Fruit fly (Drosophila melanogaster) whole organism, embryonic: ENCODE results near the gene PIG-T.

ENCODE experiments used
- B-H1 ChIP-seq: fragments of 200-800 bp; sonication (Bioruptor generic); IDR thresholded peaks from 3 replicates; pipeline ENCODE4 v1.3.6; 2022; ENCODE audit warnings: missing biosample characterization, missing genetic modification characterization
- Blimp-1 ChIP-seq: fragments of 200-800 bp; sonication (Bioruptor generic); optimal IDR thresholded peaks from 3 replicates; lab custom pipeline; 2018; ENCODE audit warnings: missing biosample characterization, missing genetic modification characterization, mild to moderate bottlenecking, moderate library complexity, missing genetic modification reagents
- CG10209 ChIP-seq: fragments of 200-800 bp; sonication (Bioruptor generic); optimal IDR thresholded peaks from 3 replicates; lab custom pipeline; 2017; ENCODE audit warnings: missing biosample characterization, mild to moderate bottlenecking, missing genetic modification characterization, missing genetic modification reagents
- CG11504 ChIP-seq: fragments of 200-800 bp; sonication (Bioruptor generic); optimal IDR thresholded peaks from 3 replicates; lab custom pipeline; 2019; ENCODE audit warnings: missing biosample characterization, mild to moderate bottlenecking, missing genetic modification characterization, moderate library complexity
- CG12219 ChIP-seq: fragments of 200-800 bp; sonication (Bioruptor generic); optimal IDR thresholded peaks from 3 replicates; lab custom pipeline; 2018; ENCODE audit warnings: missing biosample characterization, mild to moderate bottlenecking, missing genetic modification characterization
- CG16779 ChIP-seq: fragments of 200-800 bp; sonication (Bioruptor generic); IDR thresholded peaks from 2 replicates; pipeline ENCODE4 v1.3.6; 2022; ENCODE audit warnings: missing biosample characterization, missing genetic modification characterization
- CG16815 ChIP-seq: fragments of 200-800 bp; sonication (Bioruptor generic); optimal IDR thresholded peaks from 3 replicates; lab custom pipeline; 2017; ENCODE audit warnings: missing biosample characterization, mild to moderate bottlenecking, missing genetic modification characterization
- CG17186 ChIP-seq: fragments of 200-800 bp; sonication (Bioruptor generic); optimal IDR thresholded peaks from 3 replicates; lab custom pipeline; 2017; ENCODE audit warnings: missing biosample characterization, missing genetic modification reagents, missing genetic modification characterization
- CG17802 ChIP-seq: fragments of 200-800 bp; sonication (Bioruptor generic); optimal IDR thresholded peaks from 2 replicates; lab custom pipeline; 2018; ENCODE audit warnings: missing biosample characterization, mild to moderate bottlenecking, missing genetic modification characterization, moderate library complexity
- CG2120 ChIP-seq: fragments of 200-800 bp; sonication (Bioruptor generic); optimal IDR thresholded peaks from 3 replicates; lab custom pipeline; 2016; ENCODE audit warnings: missing biosample characterization, missing genetic modification characterization
- CG2678 ChIP-seq: fragments of 200-800 bp; sonication (Bioruptor generic); optimal IDR thresholded peaks from 3 replicates; lab custom pipeline; 2019; ENCODE audit warnings: missing biosample characterization, mild to moderate bottlenecking, missing genetic modification characterization, moderate library complexity
- CG34376 ChIP-seq: fragments of 200-800 bp; sonication (Bioruptor generic); optimal IDR thresholded peaks from 2 replicates; lab custom pipeline; 2018; ENCODE audit warnings: missing biosample characterization, mild to moderate bottlenecking, missing genetic modification characterization
- CG43689 ChIP-seq: fragments of 200-800 bp; sonication (Bioruptor generic); IDR thresholded peaks from 2 replicates; pipeline ENCODE4 v1.3.6; 2022; ENCODE audit warnings: missing biosample characterization, missing genetic modification characterization
- Elba2 ChIP-seq: fragments of 200-800 bp; sonication (Bioruptor generic); optimal IDR thresholded peaks from 3 replicates; lab custom pipeline; 2016; ENCODE audit warnings: missing biosample characterization, missing genetic modification characterization
- GATAe ChIP-seq: fragments of 200-800 bp; sonication (Bioruptor generic); conservative IDR thresholded peaks from 2 replicates; pipeline ENCODE4 v1.3.6; 2022; ENCODE audit warnings: missing biosample characterization, missing genetic modification characterization
- HLH4C ChIP-seq: fragments of 200-800 bp; sonication (Bioruptor generic); IDR thresholded peaks from 3 replicates; pipeline ENCODE4 v1.3.6; 2022; ENCODE audit warnings: missing biosample characterization, missing genetic modification characterization; ENCODE audit not compliant: partially characterized antibody
- NK7.1 ChIP-seq: fragments of 200-800 bp; sonication (Bioruptor generic); optimal IDR thresholded peaks from 3 replicates; lab custom pipeline; 2016; ENCODE audit warnings: missing biosample characterization, missing genetic modification characterization
- Neu2 ChIP-seq: fragments of 200-800 bp; sonication (Bioruptor generic); optimal IDR thresholded peaks from 3 replicates; lab custom pipeline; 2016; ENCODE audit warnings: missing biosample characterization, missing genetic modification characterization, borderline replicate concordance
- Nf-YC ChIP-seq: fragments of 200-800 bp; optimal IDR thresholded peaks from 3 replicates; lab custom pipeline; 2019; ENCODE audit warnings: missing biosample characterization, mild to moderate bottlenecking, missing genetic modification characterization, moderate library complexity
- NfI ChIP-seq: fragments of 200-800 bp; sonication (Bioruptor generic); optimal IDR thresholded peaks from 3 replicates; lab custom pipeline; 2018; ENCODE audit warnings: missing biosample characterization, mild to moderate bottlenecking, missing genetic modification characterization, moderate library complexity
- Rfx ChIP-seq: fragments of 200-800 bp; sonication (Bioruptor generic); IDR thresholded peaks from 2 replicates; pipeline ENCODE4 v1.3.6; 2022; ENCODE audit warnings: missing biosample characterization, missing genetic modification characterization
- Sry-β ChIP-seq: fragments of 200-800 bp; sonication (Bioruptor generic); optimal IDR thresholded peaks from 2 replicates; lab custom pipeline; 2018; ENCODE audit warnings: missing biosample characterization, mild to moderate bottlenecking, missing genetic modification characterization, moderate library complexity
- Stat92E ChIP-seq, 3 experiments: fragments of >200 bp in 2 of 3; fragments of 200-800 bp in 1 of 3; sonication (Bioruptor generic) in 1 of 3; optimal IDR thresholded peaks; 2 replicates each; lab custom pipeline; 2017 to 2019; ENCODE audit warnings: missing biosample characterization in 3 of 3, missing genetic modification characterization in 3 of 3, mild to moderate bottlenecking in 1 of 3, moderate library complexity in 1 of 3
- Trl ChIP-seq, 3 experiments: fragments of >200 bp in 2 of 3; fragments of 200-800 bp in 1 of 3; sonication (Bioruptor generic) in 1 of 3; optimal IDR thresholded peaks; 2 replicates in 1 of 3; 3 replicates in 2 of 3; lab custom pipeline; 2016 to 2017; ENCODE audit warnings: missing biosample characterization in 1 of 3, missing genetic modification characterization in 1 of 3
- abd-A ChIP-seq: fragments of 200-800 bp; sonication (Bioruptor generic); optimal IDR thresholded peaks from 3 replicates; lab custom pipeline; 2019; ENCODE audit warnings: missing biosample characterization, mild to moderate bottlenecking, missing genetic modification characterization, moderate library complexity
- ara ChIP-seq: fragments of 200-800 bp; sonication (Bioruptor generic); IDR thresholded peaks from 2 replicates; pipeline ENCODE4 v1.3.6; 2022; ENCODE audit warnings: missing biosample characterization, missing genetic modification characterization
- ase ChIP-seq: fragments of 200-800 bp; sonication (Bioruptor generic); IDR thresholded peaks from 3 replicates; pipeline ENCODE4 v1.3.6; 2022; ENCODE audit warnings: missing biosample characterization, missing genetic modification characterization
- cg ChIP-seq: fragments of 200-800 bp; sonication (Bioruptor generic); optimal IDR thresholded peaks from 3 replicates; lab custom pipeline; 2019; ENCODE audit warnings: missing biosample characterization, mild to moderate bottlenecking, missing genetic modification characterization, moderate library complexity
- ci ChIP-seq: fragments of 200-800 bp; sonication (Bioruptor generic); IDR thresholded peaks from 3 replicates; pipeline ENCODE4 v1.3.6; 2022; ENCODE audit warnings: missing biosample characterization, missing genetic modification characterization
- crol ChIP-seq: fragments of 200-800 bp; sonication (Bioruptor generic); IDR thresholded peaks from 2 replicates; pipeline ENCODE4 v1.3.6; 2022; ENCODE audit warnings: missing biosample characterization, missing genetic modification characterization
- dmrt99B ChIP-seq: fragments of 200-800 bp; sonication (Bioruptor generic); optimal IDR thresholded peaks from 2 replicates; lab custom pipeline; 2018; ENCODE audit warnings: missing biosample characterization, mild to moderate bottlenecking, missing genetic modification characterization, moderate library complexity
- exex ChIP-seq: fragments of 200-800 bp; sonication (Bioruptor generic); optimal IDR thresholded peaks from 4 replicates; lab custom pipeline; 2018; ENCODE audit warnings: missing biosample characterization, mild to moderate bottlenecking, missing genetic modification characterization, moderate library complexity
- ftz-f1 ChIP-seq: fragments of 200-800 bp; sonication (Bioruptor generic); optimal IDR thresholded peaks from 2 replicates; lab custom pipeline; 2016; ENCODE audit warnings: missing biosample characterization, missing genetic modification characterization
- grau ChIP-seq: fragments of 200-800 bp; optimal IDR thresholded peaks from 3 replicates; lab custom pipeline; 2019; ENCODE audit warnings: missing biosample characterization, mild to moderate bottlenecking, missing genetic modification characterization, moderate library complexity
- grn ChIP-seq: fragments of 200-800 bp; sonication (Bioruptor generic); optimal IDR thresholded peaks from 3 replicates; lab custom pipeline; 2017; ENCODE audit warnings: missing biosample characterization, missing genetic modification characterization
- inv ChIP-seq: fragments of 200-800 bp; sonication (Bioruptor generic); IDR thresholded peaks from 2 replicates; pipeline ENCODE4 v1.3.6; 2022; ENCODE audit warnings: missing biosample characterization, missing genetic modification characterization; ENCODE audit not compliant: partially characterized antibody
- mirr ChIP-seq: fragments of 200-800 bp; sonication (Bioruptor generic); optimal IDR thresholded peaks from 3 replicates; lab custom pipeline; 2018; ENCODE audit warnings: missing biosample characterization, mild to moderate bottlenecking, missing genetic modification characterization
- nmo ChIP-seq: fragments of 200-800 bp; sonication (Bioruptor generic); optimal IDR thresholded peaks from 2 replicates; lab custom pipeline; 2018; ENCODE audit warnings: missing biosample characterization, mild to moderate bottlenecking, missing genetic modification characterization, moderate library complexity
- pfk ChIP-seq: fragments of 200-800 bp; sonication (Bioruptor generic); optimal IDR thresholded peaks from 2 replicates; lab custom pipeline; 2018; ENCODE audit warnings: missing biosample characterization, mild to moderate bottlenecking, missing genetic modification characterization, moderate library complexity
- pnt ChIP-seq: fragments of 200-800 bp; sonication (Bioruptor generic); optimal IDR thresholded peaks from 3 replicates; lab custom pipeline; 2016; ENCODE audit warnings: missing biosample characterization, missing genetic modification characterization
- sd ChIP-seq: fragments of 200-800 bp; sonication (Bioruptor generic); optimal IDR thresholded peaks from 3 replicates; lab custom pipeline; 2018; ENCODE audit warnings: missing biosample characterization, mild to moderate bottlenecking, missing genetic modification characterization, moderate library complexity
- sug ChIP-seq: fragments of 200-800 bp; optimal IDR thresholded peaks from 2 replicates; lab custom pipeline; 2019; ENCODE audit warnings: missing biosample characterization, mild to moderate bottlenecking, missing genetic modification characterization, moderate library complexity
- tap ChIP-seq: fragments of 200-800 bp; optimal IDR thresholded peaks from 3 replicates; lab custom pipeline; 2019; ENCODE audit warnings: missing biosample characterization, mild to moderate bottlenecking, missing genetic modification characterization, moderate library complexity
- twi ChIP-seq: fragments of 200-800 bp; optimal IDR thresholded peaks from 2 replicates; lab custom pipeline; 2019; ENCODE audit warnings: missing biosample characterization, mild to moderate bottlenecking, missing genetic modification characterization, moderate library complexity
- zen ChIP-seq: fragments of 200-800 bp; sonication (Bioruptor generic); optimal IDR thresholded peaks from 3 replicates; lab custom pipeline; 2018; ENCODE audit warnings: missing biosample characterization, mild to moderate bottlenecking, missing genetic modification characterization, moderate library complexity

Gene PIG-T

dm6 chrX:8414351-8414750, 7.3 kb upstream of the PIG-T start (continued):
- TF ChIP-seq CG17186 (GFP tag; lab: Kevin White, UChicago) (no peak), nmo (GFP tag; lab: Kevin White, UChicago) (no peak), Blimp-1 (GFP tag; lab: Kevin White, UChicago) (peak; percentile 73), NfI (no peak)

- TF ChIP-seq twi (tag; lab: Kevin White, UChicago) = no peak
- TF ChIP-seq cg = peak; percentile 15
- no peak for TF ChIP-seq HLH4C
- TF ChIP-seq Nf-YC (tag; lab: Kevin White, UChicago) = peak; percentile 42
- peak; percentile 44 for TF ChIP-seq CG34376 (GFP tag; lab: Kevin White, UChicago)
- TF ChIP-seq grn (GFP tag; lab: Kevin White, UChicago) = peak; percentile 9
- no peak for TF ChIP-seq dmrt99B (tag; lab: Kevin White, UChicago)
- TF ChIP-seq Elba2 = no peak
- peak; percentile 73 for TF ChIP-seq mirr
- no peak for TF ChIP-seq NK7.1 (GFP tag; lab: Kevin White, UChicago)
- 0 out of 2 replicates have a peak, but pooled peaks have one; percentile 10 for TF ChIP-seq crol (GFP tag; lab: Robert Waterston, UW)
- TF ChIP-seq GATAe (GFP tag; lab: Robert Waterston, UW) = 0 out of 2 replicates have a peak, but pooled peaks have one; percentile 19
- peak; percentile 69 for TF ChIP-seq sd
- no peak for TF ChIP-seq Sry-β (GFP tag; lab: Kevin White, UChicago)
- TF ChIP-seq CG17802 (tag; lab: Kevin White, UChicago) = no peak
- peak; percentile 87 for TF ChIP-seq exex
- TF ChIP-seq Trl (optimal IDR thresholded peaks at IDR 0.05; lab: Kevin White, UChicago) = peak; percentile 44 to 78
- TF ChIP-seq Trl (GFP tag; optimal IDR thresholded peaks at IDR 0.05; lab: Kevin White, UChicago) = no peak
- no peak for TF ChIP-seq CG12219 (GFP tag; lab: Kevin White, UChicago)
- peak; percentile 42 for TF ChIP-seq sug (tag; lab: Kevin White, UChicago)
- TF ChIP-seq inv (GFP tag; lab: Robert Waterston, UW) = no peak
- TF ChIP-seq Rfx = 0 out of 2 replicates have a peak, but pooled peaks have one; percentile 10
- TF ChIP-seq grau = peak; percentile 21
- TF ChIP-seq B-H1 (GFP tag; lab: Robert Waterston, UW) = no peak
- peak; percentile 2 for TF ChIP-seq CG2120
Measured at dm6 chrX:8413513-8414113, 6.5 kb upstream of the PIG-T start.

- TF ChIP-seq CG10209 (GFP tag; lab: Kevin White, UChicago) = peak; percentile 1
- peak; percentile 17 for TF ChIP-seq ftz-f1 (GFP tag; lab: Kevin White, UChicago)
- no peak for TF ChIP-seq pnt (GFP tag; lab: Kevin White, UChicago)
- no peak for TF ChIP-seq pfk (GFP tag; lab: Kevin White, UChicago)
- no peak for TF ChIP-seq tap (tag; lab: Kevin White, UChicago)
- TF ChIP-seq Neu2 (GFP tag; lab: Kevin White, UChicago) = no peak
- no peak for TF ChIP-seq CG16779 (GFP tag; lab: Robert Waterston, UW)
- TF ChIP-seq CG43689 = no peak
- no peak for TF ChIP-seq CG11504 (tag; lab: Kevin White, UChicago)
- TF ChIP-seq CG2678 (tag; lab: Kevin White, UChicago) = peak; percentile 23
- TF ChIP-seq Stat92E (GFP tag; optimal IDR thresholded peaks at IDR 0.05; lab: Kevin White, UChicago) = peak in 1 of 3 experiments; percentile 2
- TF ChIP-seq NfI = no peak
- TF ChIP-seq ci (GFP tag; lab: Robert Waterston, UW) = peak; percentile 58; the same call in 1 of the 3 replicates
- peak; percentile 23 for TF ChIP-seq abd-A
- TF ChIP-seq zen (tag; lab: Kevin White, UChicago) = peak; percentile 25
- TF ChIP-seq ara (GFP tag; lab: Robert Waterston, UW) = no peak
- TF ChIP-seq CG16815 (GFP tag; lab: Kevin White, UChicago) = no peak
- TF ChIP-seq crol (GFP tag; lab: Robert Waterston, UW) = peak; percentile 67
- no peak for TF ChIP-seq ase
Measured at dm6 chrX:8412197-8413160, 5.4 kb upstream of the PIG-T start.
